Worm (Caenorhabditis elegans) whole organism, L1 larva: ENCODE results near the gene dpy-26.

ENCODE experiments used
- aly-2 ChIP-seq: fragments of 150-350 bp; optimal IDR thresholded peaks from 2 replicates; lab custom pipeline; 2014; ENCODE audit warnings: missing biosample characterization, missing genetic modification characterization
- ceh-8 ChIP-seq: fragments of 200-800 bp; sonication (Bioruptor generic); optimal IDR thresholded peaks from 2 replicates; lab custom pipeline; 2018; ENCODE audit warnings: mild to moderate bottlenecking, missing genetic modification characterization, moderate library complexity, missing compliant biosample characterization
- egl-27 ChIP-seq, 2 experiments: fragments of 150-350 bp in 1 of 2; sonication (generic microtip); optimal IDR thresholded peaks; 3 replicates each; lab custom pipeline; 2017 to 2018; ENCODE audit warnings: missing biosample characterization in 2 of 2, missing genetic modification characterization in 2 of 2, missing genetic modification reagents in 2 of 2
- jun-1 ChIP-seq: fragments of 150-350 bp; optimal IDR thresholded peaks from 2 replicates; lab custom pipeline; 2014; ENCODE audit warnings: missing biosample characterization, missing genetic modification reagents, missing genetic modification characterization
- lin-13 ChIP-seq: fragments of 150-350 bp; optimal IDR thresholded peaks from 2 replicates; lab custom pipeline; 2014; ENCODE audit warnings: missing biosample characterization, missing genetic modification reagents, missing genetic modification characterization
- lin-39 ChIP-seq: fragments of 150-350 bp; optimal IDR thresholded peaks from 2 replicates; lab custom pipeline; 2014; ENCODE audit warnings: missing biosample characterization, missing genetic modification reagents, missing genetic modification characterization
- pax-3 ChIP-seq: fragments of 200-800 bp; sonication (Bioruptor generic); optimal IDR thresholded peaks from 2 replicates; lab custom pipeline; 2018; ENCODE audit warnings: mild to moderate bottlenecking, missing genetic modification characterization, moderate library complexity, missing compliant biosample characterization
- pqm-1 ChIP-seq: sonication (generic microtip); optimal IDR thresholded peaks from 3 replicates; lab custom pipeline; 2017; ENCODE audit warnings: missing biosample characterization, missing genetic modification characterization
- snpc-4 ChIP-seq: fragments of 150-350 bp; optimal IDR thresholded peaks from 2 replicates; lab custom pipeline; 2014; ENCODE audit warnings: missing biosample characterization, missing genetic modification characterization
- unc-98 ChIP-seq: fragments of 200-800 bp; sonication (Bioruptor generic); IDR thresholded peaks from 2 replicates; pipeline ENCODE4 v1.3.6; 2022; ENCODE audit warnings: missing genetic modification characterization, missing compliant biosample characterization
- zag-1 ChIP-seq: fragments of 150-350 bp; optimal IDR thresholded peaks from 2 replicates; lab custom pipeline; 2014; ENCODE audit warnings: missing biosample characterization, missing genetic modification characterization

DNA sequence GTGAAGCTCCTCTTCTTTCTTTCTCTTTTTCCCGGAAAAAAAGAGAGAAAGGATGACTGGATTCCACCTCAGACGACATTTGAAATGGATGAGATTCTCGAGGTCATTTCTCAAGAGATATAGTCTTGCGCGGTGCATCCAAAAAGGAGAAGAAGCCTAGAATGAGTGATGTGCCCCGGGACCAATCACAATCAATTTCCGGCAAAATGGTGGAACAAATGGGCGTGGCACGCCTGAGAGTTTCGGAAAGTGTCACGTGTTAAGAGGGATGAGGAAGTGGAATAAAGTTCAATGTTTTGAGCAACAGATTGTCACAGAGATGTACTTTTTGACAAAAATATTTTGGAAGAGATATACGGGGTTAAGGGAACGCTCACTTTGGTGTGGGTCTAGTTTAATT, 25.5 kb downstream of the dpy-26 start:
- TF ChIP-seq ceh-8 (no peak), unc-98 (GFP tag; lab: Robert Waterston, UW) (no peak), lin-13 (GFP tag; lab: Kevin White, UChicago) (no peak), zag-1 (no peak), pqm-1 (tag; lab: Kevin White, UChicago) (no peak), snpc-4 (tag; lab: Kevin White, UChicago) (no peak), pax-3 (tag; lab: Kevin White, UChicago) (no peak), jun-1 (tag; lab: Kevin White, UChicago) (no peak), egl-27 (tag; optimal IDR thresholded peaks at IDR 0.05; lab: Kevin White, UChicago) (no peak), lin-39 (tag; lab: Kevin White, UChicago) (no peak), aly-2 (no peak)
